Worm (Caenorhabditis elegans) whole organism, young adult: Measurements from ENCODE around the gene F26G5.1.
A peak's percentile ranks its signal among the peaks of the same experiment; 100 is the strongest.

Source experiments
- B0019.2 ChIP-seq: fragments of 200-800 bp; sonication (Bioruptor generic); conservative IDR thresholded peaks from 2 replicates; pipeline ENCODE4 v1.3.6; 2022; ENCODE audit warnings: missing genetic modification reagents, missing genetic modification characterization, missing compliant biosample characterization
- B0261.1 ChIP-seq: sonication (generic microtip); optimal IDR thresholded peaks from 2 replicates; lab custom pipeline; 2016; ENCODE audit warnings: mild to moderate bottlenecking, missing genetic modification characterization, moderate library complexity, missing compliant biosample characterization
- F57A8.1 ChIP-seq: fragments of 200-800 bp; sonication (Bioruptor generic); optimal IDR thresholded peaks from 2 replicates; lab custom pipeline; 2018; ENCODE audit warnings: mild to moderate bottlenecking, missing genetic modification characterization, moderate library complexity, missing compliant biosample characterization
- K11D2.4 ChIP-seq: fragments of 200-800 bp; sonication (Bioruptor generic); IDR thresholded peaks from 2 replicates; pipeline ENCODE4 v1.3.6; 2022; ENCODE audit warnings: missing genetic modification reagents, missing genetic modification characterization, missing compliant biosample characterization
- T07F8.4 ChIP-seq: sonication (generic microtip); optimal IDR thresholded peaks from 2 replicates; lab custom pipeline; 2016; ENCODE audit warnings: mild to moderate bottlenecking, missing genetic modification characterization, moderate library complexity, missing compliant biosample characterization
- Y53G8AR.9 ChIP-seq: fragments of 200-800 bp; sonication (Bioruptor generic); conservative IDR thresholded peaks from 2 replicates; pipeline ENCODE4 v1.3.6; 2022; ENCODE audit warnings: missing genetic modification reagents, missing genetic modification characterization, missing compliant biosample characterization
- Y79H2A.3 ChIP-seq: fragments of 200-800 bp; sonication (Bioruptor generic); conservative IDR thresholded peaks from 2 replicates; pipeline ENCODE4 v1.3.6; 2022; ENCODE audit warnings: missing genetic modification reagents, missing genetic modification characterization, missing compliant biosample characterization
- athp-1 ChIP-seq: sonication (generic microtip); optimal IDR thresholded peaks from 2 replicates; lab custom pipeline; 2017; ENCODE audit warnings: mild to moderate bottlenecking, missing genetic modification characterization, missing compliant biosample characterization
- attf-3 ChIP-seq: fragments of 200-800 bp; sonication (Bioruptor generic); conservative IDR thresholded peaks from 2 replicates; pipeline ENCODE4 v1.3.6; 2022; ENCODE audit warnings: missing genetic modification reagents, missing genetic modification characterization, missing compliant biosample characterization
- attf-6 ChIP-seq: fragments of 200-800 bp; sonication (Bioruptor generic); IDR thresholded peaks from 2 replicates; pipeline ENCODE4 v1.3.6; 2022; ENCODE audit warnings: missing genetic modification reagents, missing genetic modification characterization, missing compliant biosample characterization
- ceh-100 ChIP-seq: fragments of 200-800 bp; sonication (Bioruptor generic); IDR thresholded peaks from 2 replicates; pipeline ENCODE4 v1.3.6; 2022; ENCODE audit warnings: missing genetic modification reagents, missing genetic modification characterization, missing compliant biosample characterization
- ceh-27 ChIP-seq: fragments of 200-800 bp; sonication (Bioruptor generic); optimal IDR thresholded peaks from 2 replicates; lab custom pipeline; 2018; ENCODE audit warnings: mild to moderate bottlenecking, missing genetic modification characterization, moderate library complexity, missing compliant biosample characterization
- ceh-40 ChIP-seq: fragments of 200-800 bp; sonication (Bioruptor generic); IDR thresholded peaks from 2 replicates; pipeline ENCODE4 v1.3.6; 2022; ENCODE audit warnings: missing genetic modification characterization, missing compliant biosample characterization
- ceh-79 ChIP-seq: sonication (generic microtip); optimal IDR thresholded peaks from 2 replicates; lab custom pipeline; 2017; ENCODE audit warnings: mild to moderate bottlenecking, missing genetic modification characterization, missing compliant biosample characterization
- ceh-91 ChIP-seq: fragments of 200-800 bp; sonication (Bioruptor generic); IDR thresholded peaks from 2 replicates; pipeline ENCODE4 v1.3.6; 2022; ENCODE audit warnings: missing genetic modification reagents, missing genetic modification characterization, missing compliant biosample characterization
- dox-1 ChIP-seq: fragments of 200-800 bp; sonication (Bioruptor generic); IDR thresholded peaks from 2 replicates; pipeline ENCODE4 v1.3.6; 2022; ENCODE audit warnings: missing genetic modification reagents, missing genetic modification characterization, missing compliant biosample characterization
- dpff-1 ChIP-seq: sonication (generic microtip); optimal IDR thresholded peaks from 2 replicates; lab custom pipeline; 2017; ENCODE audit warnings: mild to moderate bottlenecking, missing genetic modification characterization, missing compliant biosample characterization
- egl-44 ChIP-seq: fragments of 200-800 bp; sonication (Bioruptor generic); IDR thresholded peaks from 2 replicates; pipeline ENCODE4 v1.3.6; 2022; ENCODE audit warnings: missing genetic modification reagents, missing genetic modification characterization, missing compliant biosample characterization
- egrh-3 ChIP-seq: fragments of 200-800 bp; sonication (Bioruptor generic); IDR thresholded peaks from 2 replicates; pipeline ENCODE4 v1.3.6; 2022; ENCODE audit warnings: missing genetic modification reagents, missing genetic modification characterization, missing compliant biosample characterization
- ets-4 ChIP-seq: fragments of 200-800 bp; sonication (Bioruptor generic); optimal IDR thresholded peaks from 2 replicates; lab custom pipeline; 2018; ENCODE audit warnings: mild to moderate bottlenecking, missing genetic modification characterization, missing compliant biosample characterization
- fkh-3 ChIP-seq: sonication (generic microtip); optimal IDR thresholded peaks from 2 replicates; lab custom pipeline; 2016; ENCODE audit warnings: mild to moderate bottlenecking, missing genetic modification characterization, missing compliant biosample characterization
- gei-17 ChIP-seq: fragments of 200-800 bp; sonication (Bioruptor generic); optimal IDR thresholded peaks from 2 replicates; lab custom pipeline; 2018; ENCODE audit warnings: mild to moderate bottlenecking, missing genetic modification characterization, missing compliant biosample characterization
- hlh-12 ChIP-seq: sonication (generic microtip); optimal IDR thresholded peaks from 2 replicates; lab custom pipeline; 2016; ENCODE audit warnings: missing genetic modification characterization, missing compliant biosample characterization
- hlh-26 ChIP-seq: fragments of 200-800 bp; sonication (Bioruptor generic); conservative IDR thresholded peaks from 2 replicates; pipeline ENCODE4 v1.3.6; 2022; ENCODE audit warnings: missing genetic modification reagents, missing genetic modification characterization, missing compliant biosample characterization
- hsf-1 ChIP-seq: fragments of 200-800 bp; sonication (Bioruptor generic); IDR thresholded peaks from 2 replicates; pipeline ENCODE4 v1.3.6; 2022; ENCODE audit warnings: missing genetic modification reagents, missing genetic modification characterization, missing compliant biosample characterization
- lsy-27 ChIP-seq: sonication (generic microtip); optimal IDR thresholded peaks from 2 replicates; lab custom pipeline; 2017; ENCODE audit warnings: missing genetic modification characterization, mild to moderate bottlenecking, missing compliant biosample characterization, antibody characterized with exemption, missing genotype, borderline replicate concordance; ENCODE audit not compliant: insufficient read depth
- mel-28 ChIP-seq: sonication (generic microtip); optimal IDR thresholded peaks from 2 replicates; lab custom pipeline; 2016; ENCODE audit warnings: borderline replicate concordance, mild to moderate bottlenecking, missing genetic modification characterization, missing compliant biosample characterization
- mes-4 ChIP-seq: sonication (generic microtip); optimal IDR thresholded peaks from 2 replicates; lab custom pipeline; 2016; ENCODE audit warnings: missing genotype, missing genetic modification characterization, missing compliant biosample characterization
- nfya-1 ChIP-seq: sonication (generic microtip); optimal IDR thresholded peaks from 2 replicates; lab custom pipeline; 2017; ENCODE audit warnings: antibody characterized with exemption, missing compliant biosample characterization, missing genetic modification characterization, borderline replicate concordance; ENCODE audit not compliant: insufficient read depth
- nfya-2 ChIP-seq: fragments of 200-800 bp; sonication (Bioruptor generic); IDR thresholded peaks from 2 replicates; pipeline ENCODE4 v1.3.6; 2022; ENCODE audit warnings: missing genetic modification reagents, missing genetic modification characterization, missing compliant biosample characterization
- nhr-27 ChIP-seq: fragments of 200-800 bp; sonication (Bioruptor generic); optimal IDR thresholded peaks from 2 replicates; lab custom pipeline; 2018; ENCODE audit warnings: mild to moderate bottlenecking, missing genetic modification characterization, moderate library complexity, missing compliant biosample characterization
- rcor-1 ChIP-seq: fragments of 200-800 bp; sonication (Bioruptor generic); IDR thresholded peaks from 2 replicates; pipeline ENCODE4 v1.3.6; 2022; ENCODE audit warnings: missing genetic modification reagents, missing genetic modification characterization, missing compliant biosample characterization
- repo-1 ChIP-seq: sonication (generic microtip); optimal IDR thresholded peaks from 2 replicates; lab custom pipeline; 2017; ENCODE audit warnings: mild to moderate bottlenecking, missing genetic modification characterization, missing compliant biosample characterization
- sdz-38 ChIP-seq: sonication (generic microtip); optimal IDR thresholded peaks from 2 replicates; lab custom pipeline; 2016; ENCODE audit warnings: missing genotype, missing genetic modification characterization, missing compliant biosample characterization
- sea-2 ChIP-seq: fragments of 200-800 bp; sonication (Bioruptor generic); IDR thresholded peaks from 2 replicates; pipeline ENCODE4 v1.3.6; 2022; ENCODE audit warnings: missing genetic modification characterization, missing compliant biosample characterization
- snpc-1.3 ChIP-seq: sonication (generic microtip); optimal IDR thresholded peaks from 2 replicates; lab custom pipeline; 2017; ENCODE audit warnings: missing genetic modification characterization, mild to moderate bottlenecking, missing compliant biosample characterization, antibody characterized with exemption, moderate library complexity, missing genotype, missing genetic modification reagents; ENCODE audit not compliant: insufficient read depth
- tlf-1 ChIP-seq: fragments of 200-800 bp; sonication (Bioruptor generic); optimal IDR thresholded peaks from 2 replicates; lab custom pipeline; 2018; ENCODE audit warnings: mild to moderate bottlenecking, missing genetic modification characterization, missing compliant biosample characterization
- xnd-1 ChIP-seq: sonication (generic microtip); optimal IDR thresholded peaks from 2 replicates; lab custom pipeline; 2016; ENCODE audit warnings: missing genotype, missing genetic modification reagents, missing genetic modification characterization, missing compliant biosample characterization
- zfh-2 ChIP-seq: fragments of 200-800 bp; sonication (Bioruptor generic); conservative IDR thresholded peaks from 2 replicates; pipeline ENCODE4 v1.3.6; 2022; ENCODE audit warnings: missing genetic modification reagents, missing genetic modification characterization, missing compliant biosample characterization
- ztf-28 ChIP-seq: fragments of 200-800 bp; sonication (Bioruptor generic); IDR thresholded peaks from 2 replicates; pipeline ENCODE4 v1.3.6; 2022; ENCODE audit warnings: missing genetic modification reagents, missing genetic modification characterization, missing compliant biosample characterization
- ztf-6 ChIP-seq: fragments of 200-800 bp; sonication (Bioruptor generic); IDR thresholded peaks from 2 replicates; pipeline ENCODE4 v1.3.6; 2022; ENCODE audit warnings: missing genetic modification reagents, missing genetic modification characterization, missing compliant biosample characterization

Gene F26G5.1

ce11 chrV:4944219-4944618 lies 31.1 kb upstream of the F26G5.1 start, which contains the start of gene str-211:
TSS of gene str-211 (minus strand) at chrV:4944319.
- TF ChIP-seq dox-1 (GFP tag; lab: Robert Waterston, UW): no peak
- no peak for TF ChIP-seq ceh-27
- no peak for TF ChIP-seq ztf-6 (GFP tag; lab: Robert Waterston, UW)

- TF ChIP-seq B0261.1 (tag; lab: Kevin White, UChicago) (no peak), hlh-12 (tag; lab: Kevin White, UChicago) (no peak), T07F8.4 (tag; lab: Kevin White, UChicago) (no peak), K11D2.4 (GFP tag; lab: Robert Waterston, UW) (no peak), nfya-1 (no peak), xnd-1 (no peak), nhr-27 (tag; lab: Kevin White, UChicago) (no peak), attf-6 (GFP tag; lab: Robert Waterston, UW) (no peak), sea-2 (GFP tag; lab: Robert Waterston, UW) (no peak), mel-28 (tag; lab: Kevin White, UChicago) (no peak), B0019.2 (no peak), fkh-3 (tag; lab: Kevin White, UChicago) (no peak), tlf-1 (no peak), repo-1 (tag; lab: Kevin White, UChicago) (no peak), attf-3 (GFP tag; lab: Robert Waterston, UW) (no peak), ets-4 (GFP tag; lab: Kevin White, UChicago) (no peak), zfh-2 (GFP tag; lab: Robert Waterston, UW) (no peak), Y79H2A.3 (no peak), sdz-38 (tag; lab: Kevin White, UChicago) (no peak)
These were observed 26.6 kb upstream of the F26G5.1 start, which contains the start of gene str-209 for ce11 chrV:4948635-4949034. TSS of gene str-209 (plus strand) at chrV:4948935.

- TF ChIP-seq Y79H2A.3: no peak
These were observed 23.8 kb upstream of the F26G5.1 start, which contains the start of gene str-207 for ce11 chrV:4951434-4951833. TSS of gene str-207 (plus strand) at chrV:4951734.

ce11 chrV:4956529-4956928 lies 18.7 kb upstream of the F26G5.1 start, which contains the start of gene str-208:
TSS of gene str-208 (plus strand) at chrV:4956829.
- no peak for TF ChIP-seq ceh-40
- TF ChIP-seq F57A8.1 (GFP tag; lab: Kevin White, UChicago): no peak
- no peak for TF ChIP-seq rcor-1 (GFP tag; lab: Robert Waterston, UW)
- no peak for TF ChIP-seq T07F8.4 (tag; lab: Kevin White, UChicago)
- TF ChIP-seq hlh-12 (tag; lab: Kevin White, UChicago): no peak
- no peak for TF ChIP-seq ceh-91
- no peak for TF ChIP-seq ztf-28 (GFP tag; lab: Robert Waterston, UW)
- no peak for TF ChIP-seq mes-4

DNA sequence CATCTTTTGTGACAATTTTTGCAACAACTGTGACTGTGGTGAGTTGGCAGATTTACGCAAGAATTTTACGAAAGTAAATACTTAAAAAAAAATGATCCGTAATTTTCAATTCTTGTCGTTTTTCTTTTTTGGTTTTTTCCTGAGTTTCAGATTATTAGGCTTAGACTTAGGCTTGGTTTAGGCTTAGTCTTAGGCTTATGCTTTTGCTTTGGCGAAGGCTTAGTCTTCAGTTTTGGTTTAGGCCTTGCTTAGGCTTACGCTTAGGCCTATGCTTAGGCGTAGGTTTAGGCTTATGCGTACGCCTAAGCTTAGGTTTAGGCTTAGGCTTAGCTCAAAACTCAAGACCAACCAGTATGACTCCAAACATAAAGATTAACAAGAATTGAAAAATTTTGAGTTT lies 17.7 kb upstream of the F26G5.1 start:
- TF ChIP-seq lsy-27 (tag; lab: Kevin White, UChicago): no peak
- TF ChIP-seq egl-44 (GFP tag; lab: Robert Waterston, UW): no peak
- TF ChIP-seq nfya-2 (GFP tag; lab: Robert Waterston, UW): no peak

- TF ChIP-seq xnd-1 (no peak), ceh-100 (no peak), egrh-3 (GFP tag; lab: Robert Waterston, UW) (peak; percentile 5; the same call in 1 of the 2 replicates), athp-1 (tag; lab: Kevin White, UChicago) (no peak), snpc-1.3 (tag; lab: Kevin White, UChicago) (no peak), dpff-1 (tag; lab: Kevin White, UChicago) (no peak), Y53G8AR.9 (GFP tag; lab: Robert Waterston, UW) (peak; percentile 25; the same call in 1 of the 2 replicates), dox-1 (GFP tag; lab: Robert Waterston, UW) (0 out of 2 replicates have a peak, but pooled peaks have one; percentile 16), hlh-26 (no peak), gei-17 (GFP tag; lab: Kevin White, UChicago) (no peak), hsf-1 (no peak), ets-4 (GFP tag; lab: Kevin White, UChicago) (no peak), ceh-79 (no peak), zfh-2 (GFP tag; lab: Robert Waterston, UW) (peak; percentile 65)
These were observed 14.6 kb upstream of the F26G5.1 start for ce11 chrV:4960686-4961085.
